Fruit fly (Drosophila melanogaster): ENCODE results near the gene mamo.

mamo gene

DNA sequence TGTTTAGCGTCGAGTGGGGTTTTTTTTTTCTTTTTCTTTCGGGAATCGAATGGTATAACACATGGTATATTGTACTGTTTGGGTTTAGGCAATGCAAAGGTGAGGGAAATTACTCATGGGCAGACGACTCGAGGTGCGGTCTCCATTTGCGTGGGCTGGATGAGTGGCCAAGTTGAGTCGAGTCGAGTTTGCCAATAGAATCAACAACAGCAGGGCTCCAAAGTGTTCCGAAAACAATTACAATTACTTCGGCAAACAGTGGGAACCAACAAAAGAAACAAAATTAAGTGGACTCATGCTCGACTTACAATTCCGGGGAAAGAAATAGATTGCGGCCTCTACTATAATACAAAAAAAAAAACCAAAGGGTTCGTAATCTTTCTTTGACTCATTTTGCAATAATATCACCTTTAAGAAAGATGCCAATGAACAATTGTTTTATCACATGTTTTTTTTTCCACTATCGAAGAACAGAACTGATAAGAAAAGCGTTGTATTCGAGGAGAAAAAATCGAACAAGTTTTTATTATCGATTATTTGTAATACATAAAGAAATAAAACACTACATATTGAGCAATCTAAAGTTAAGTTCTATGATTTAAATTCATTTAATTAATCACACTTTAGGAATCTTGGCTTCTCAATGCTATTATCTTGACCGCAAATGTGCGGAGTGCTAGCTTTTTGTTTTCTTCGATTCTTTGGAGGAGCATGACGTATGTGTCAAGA, 169.9 kb downstream of the mamo start (continued):
- TF ChIP-seq CG33213 (GFP tag; optimal IDR thresholded peaks at IDR 0.05) (no peak), Dad (GFP tag; optimal IDR thresholded peaks at IDR 0.05) (no peak), ATbp (GFP tag; optimal IDR thresholded peaks at IDR 0.05) (peak; percentile 57), Ada2b (GFP tag; IDR thresholded peaks at IDR 0.05) (no peak; the same call in 1 of the 2 replicates), cad (GFP tag; optimal IDR thresholded peaks at IDR 0.05) (no peak), CG12391 (tag; optimal IDR thresholded peaks at IDR 0.05) (no peak), vnd (GFP tag; IDR thresholded peaks at IDR 0.05; ENCODE audit: partially characterized antibody) (no peak), CG16815 (GFP tag; optimal IDR thresholded peaks at IDR 0.05) (no peak), CG16863 (GFP tag; optimal IDR thresholded peaks at IDR 0.05) (no peak), CG7745 (tag; optimal IDR thresholded peaks at IDR 0.05) (no peak), CG13894 (tag; optimal IDR thresholded peaks at IDR 0.05) (no peak), trh (GFP tag; optimal IDR thresholded peaks at IDR 0.05) (no peak), eyg (GFP tag; optimal IDR thresholded peaks at IDR 0.05) (no peak), otp (GFP tag; IDR thresholded peaks at IDR 0.05) (peak; percentile 33; the same call in 1 of the 3 replicates), ash1 (GFP tag; optimal IDR thresholded peaks at IDR 0.05) (no peak), br (optimal IDR thresholded peaks at IDR 0.05) (no peak), CG11085 (GFP tag; IDR thresholded peaks at IDR 0.05) (no peak), CG7271 (tag; optimal IDR thresholded peaks at IDR 0.05) (no peak), dimm (GFP tag; IDR thresholded peaks at IDR 0.05) (no peak), CG1603 (tag; optimal IDR thresholded peaks at IDR 0.05) (no peak), schlank (tag; optimal IDR thresholded peaks at IDR 0.05) (no peak), CG10366 (GFP tag; IDR thresholded peaks at IDR 0.05) (no peak), GATAe (GFP tag; conservative IDR thresholded peaks at IDR 0.05) (no peak), gfzf (GFP tag; optimal IDR thresholded peaks at IDR 0.05) (no peak), CG17802 (tag; optimal IDR thresholded peaks at IDR 0.05) (no peak), CG11723 (GFP tag; optimal IDR thresholded peaks at IDR 0.05) (no peak), Sin3A (optimal IDR thresholded peaks at IDR 0.05) (no peak), CG2889 (GFP tag; IDR thresholded peaks at IDR 0.05) (no peak), Sry-δ (GFP tag; optimal IDR thresholded peaks at IDR 0.05) (no peak), Xrp1 (GFP tag; IDR thresholded peaks at IDR 0.05) (no peak; the same call in 1 of the 2 replicates), Stat92E (GFP tag; optimal IDR thresholded peaks at IDR 0.05) (no peak), CG2120 (GFP tag; optimal IDR thresholded peaks at IDR 0.05) (peak; percentile 53), CG10209 (GFP tag; optimal IDR thresholded peaks at IDR 0.05) (peak; percentile 40), Fer2 (tag; optimal IDR thresholded peaks at IDR 0.05) (no peak), Gug (GFP tag; IDR thresholded peaks at IDR 0.05) (no peak), pfk (GFP tag; optimal IDR thresholded peaks at IDR 0.05) (no peak), bab2 (GFP tag; optimal IDR thresholded peaks at IDR 0.05) (peak; percentile 28), cas (GFP tag; IDR thresholded peaks at IDR 0.05) (no peak), CG31224 (GFP tag; IDR thresholded peaks at IDR 0.05) (no peak), CG12299 (tag; optimal IDR thresholded peaks at IDR 0.05) (no peak), slp2 (GFP tag; optimal IDR thresholded peaks at IDR 0.05) (no peak), Adf1 (GFP tag; IDR thresholded peaks at IDR 0.05) (no peak), CHES-1-like (GFP tag; optimal IDR thresholded peaks at IDR 0.05) (peak; percentile 10), NK7.1 (GFP tag; optimal IDR thresholded peaks at IDR 0.05) (no peak), Dek (tag; optimal IDR thresholded peaks at IDR 0.05) (no peak), Hr78 (GFP tag; optimal IDR thresholded peaks at IDR 0.05) (no peak), Dref (GFP tag; IDR thresholded peaks at IDR 0.05) (no peak), CG13296 (GFP tag; optimal IDR thresholded peaks at IDR 0.05) (no peak), usp (GFP tag; optimal IDR thresholded peaks at IDR 0.05) (no peak), HLHmδ (GFP tag; optimal IDR thresholded peaks at IDR 0.05) (no peak), CG2678 (tag; optimal IDR thresholded peaks at IDR 0.05) (peak; percentile 66)

All from whole organism, embryonic.